Worm (Caenorhabditis elegans): Measurements from ENCODE around the gene T19C3.6.

ce11 chrIII:636067-636466 is 4.7 kb upstream of the T19C3.6 start, which contains the start of gene T19C3.7:
- TF ChIP-seq tbx-37 (GFP tag; conservative IDR thresholded peaks at IDR 0.05) (no peak), ets-7 (tag; optimal IDR thresholded peaks at IDR 0.05) (no peak), flt-1 (GFP tag; IDR thresholded peaks at IDR 0.05) (no peak), ceh-36 (tag; optimal IDR thresholded peaks at IDR 0.05) (no peak), ama-1 (optimal IDR thresholded peaks at IDR 0.05) (no peak), tra-4 (tag; optimal IDR thresholded peaks at IDR 0.05) (no peak), sea-1 (GFP tag; conservative IDR thresholded peaks at IDR 0.05) (no peak), aly-1 (tag; optimal IDR thresholded peaks at IDR 0.05) (no peak), B0310.2 (tag; optimal IDR thresholded peaks at IDR 0.05) (no peak), hmg-4 (GFP tag; optimal IDR thresholded peaks at IDR 0.05) (no peak), hmbx-1 (tag; optimal IDR thresholded peaks at IDR 0.05) (no peak), ceh-13 (GFP tag; optimal IDR thresholded peaks at IDR 0.05) (no peak)
